Worm (Caenorhabditis elegans) whole organism, L4 larva: ENCODE measurements around the gene W07E6.5.

ENCODE experiments used
- attf-4 ChIP-seq: sonication (generic microtip); optimal IDR thresholded peaks from 3 replicates; lab custom pipeline; 2017; ENCODE audit warnings: missing biosample characterization, missing genetic modification characterization
- ceh-82 ChIP-seq: sonication (generic microtip); optimal IDR thresholded peaks from 2 replicates; lab custom pipeline; 2017; ENCODE audit warnings: missing biosample characterization, missing genetic modification characterization
- dve-1 ChIP-seq: sonication (generic microtip); optimal IDR thresholded peaks from 2 replicates; lab custom pipeline; 2017; ENCODE audit warnings: antibody characterized with exemption, mild to moderate bottlenecking, missing genetic modification characterization, missing compliant biosample characterization; ENCODE audit not compliant: insufficient read depth
- fos-1 ChIP-seq: fragments of 150-350 bp; optimal IDR thresholded peaks from 2 replicates; lab custom pipeline; 2014; ENCODE audit warnings: missing biosample characterization, missing genetic modification characterization
- mep-1 ChIP-seq: fragments of 150-350 bp; sonication (generic microtip); optimal IDR thresholded peaks from 3 replicates; lab custom pipeline; 2014; ENCODE audit warnings: missing biosample characterization, missing genetic modification characterization
- nhr-10 ChIP-seq: fragments of 150-350 bp; optimal IDR thresholded peaks from 2 replicates; lab custom pipeline; 2014; ENCODE audit warnings: missing biosample characterization, missing genetic modification characterization
- pha-4 ChIP-seq, 2 experiments: fragments of 150-350 bp in 1 of 2; fragments of 200-800 bp in 1 of 2; sonication (Bioruptor generic) in 1 of 2; IDR thresholded peaks in 1 of 2; optimal IDR thresholded peaks in 1 of 2; 2 replicates each; pipeline versions ENCODE4 v1.3.6 to Lab custom; 2014 to 2022; ENCODE audit warnings: missing genetic modification characterization in 2 of 2, missing genetic modification reagents in 2 of 2, missing biosample characterization in 1 of 2, missing compliant biosample characterization in 1 of 2
- snpc-1.2 ChIP-seq: fragments of 200-800 bp; sonication (Bioruptor generic); IDR thresholded peaks from 2 replicates; pipeline ENCODE4 v1.3.6; 2022; ENCODE audit warnings: missing genetic modification reagents, missing genetic modification characterization, missing compliant biosample characterization
- unc-62 ChIP-seq, 3 experiments: fragments of 150-350 bp in 1 of 3; sonication (generic microtip); optimal IDR thresholded peaks in 2 of 3; peaks in 1 of 3; 1 replicate in 1 of 3; 2 replicates in 2 of 3; lab custom pipeline; 2014 to 2017; ENCODE audit warnings: missing biosample characterization in 3 of 3, missing genetic modification characterization in 3 of 3, missing genetic modification reagents in 3 of 3, missing genotype in 1 of 3
- vab-7 ChIP-seq: fragments of 200-800 bp; sonication (Bioruptor generic); IDR thresholded peaks from 2 replicates; pipeline ENCODE4 v1.3.6; 2022; ENCODE audit warnings: missing genetic modification reagents, missing genetic modification characterization, missing compliant biosample characterization

DNA sequence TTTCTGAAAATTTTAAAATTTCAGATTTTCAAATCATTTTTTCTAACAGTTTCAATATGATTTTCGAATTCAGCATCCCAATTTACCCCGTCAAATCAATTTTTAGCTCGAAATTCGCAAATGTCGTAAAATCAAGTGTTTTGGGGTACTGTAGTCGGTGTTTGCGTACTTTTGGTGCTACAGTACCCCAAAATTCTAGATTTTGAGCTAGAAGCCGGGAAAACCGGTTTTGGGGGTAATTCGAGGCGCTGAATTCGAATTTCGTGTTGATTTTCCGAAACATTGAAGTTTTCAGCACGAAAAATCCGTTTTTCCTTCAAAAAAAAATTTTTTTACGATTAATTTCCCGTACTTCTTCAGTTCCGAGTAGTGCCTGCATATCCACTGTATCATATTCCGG lies 16.9 kb upstream of the W07E6.5 start:
- TF ChIP-seq vab-7 (GFP tag; lab: Robert Waterston, UW) (no peak), nhr-10 (tag; lab: Kevin White, UChicago) (no peak), mep-1 (tag; lab: Kevin White, UChicago) (no peak), pha-4 (GFP tag; IDR thresholded peaks at IDR 0.05; lab: Robert Waterston, UW) (no peak), pha-4 (tag; optimal IDR thresholded peaks at IDR 0.05; lab: Kevin White, UChicago) (no peak), fos-1 (tag; lab: Kevin White, UChicago) (no peak), ceh-82 (tag; lab: Kevin White, UChicago) (no peak), unc-62 (GFP tag; optimal IDR thresholded peaks at IDR 0.05 in 1 of 2; lab: Kevin White, UChicago) (no peak), unc-62 (tag; optimal IDR thresholded peaks at IDR 0.05; lab: Kevin White, UChicago) (no peak), attf-4 (no peak), snpc-1.2 (GFP tag; lab: Robert Waterston, UW) (no peak), dve-1 (tag; lab: Kevin White, UChicago) (no peak)
